Fruit fly (Drosophila melanogaster) whole organism, embryonic: ENCODE results near the gene Grasp65.

Experiments used
- Aef1 ChIP-seq: fragments of 200-800 bp; sonication (Bioruptor generic); IDR thresholded peaks from 3 replicates; pipeline ENCODE4 v1.3.6; 2022; ENCODE audit warnings: missing biosample characterization, missing genetic modification characterization
- Atf6 ChIP-seq: fragments of 200-800 bp; sonication (Bioruptor generic); IDR thresholded peaks from 2 replicates; pipeline ENCODE4 v1.3.6; 2022; ENCODE audit warnings: missing biosample characterization, missing genetic modification characterization
- B-H1 ChIP-seq: fragments of 200-800 bp; sonication (Bioruptor generic); IDR thresholded peaks from 3 replicates; pipeline ENCODE4 v1.3.6; 2022; ENCODE audit warnings: missing biosample characterization, missing genetic modification characterization
- Blimp-1 ChIP-seq: fragments of 200-800 bp; sonication (Bioruptor generic); optimal IDR thresholded peaks from 3 replicates; lab custom pipeline; 2018; ENCODE audit warnings: missing biosample characterization, missing genetic modification characterization, mild to moderate bottlenecking, moderate library complexity, missing genetic modification reagents
- CG1024 ChIP-seq: fragments of 200-800 bp; sonication (Bioruptor generic); IDR thresholded peaks from 2 replicates; pipeline ENCODE4 v1.3.6; 2022; ENCODE audit warnings: missing biosample characterization, missing genetic modification characterization
- CG12659 ChIP-seq: fragments of 200-800 bp; sonication (Bioruptor generic); optimal IDR thresholded peaks from 3 replicates; lab custom pipeline; 2017; ENCODE audit warnings: mild to moderate bottlenecking, missing biosample characterization, missing genetic modification reagents, missing genetic modification characterization
- CG1529 ChIP-seq: fragments of 200-800 bp; sonication (Bioruptor generic); optimal IDR thresholded peaks from 3 replicates; lab custom pipeline; 2018; ENCODE audit warnings: missing biosample characterization, missing genetic modification characterization
- CG17328 ChIP-seq: fragments of 200-800 bp; sonication (Bioruptor generic); IDR thresholded peaks from 2 replicates; pipeline ENCODE4 v1.3.6; 2022; ENCODE audit warnings: missing biosample characterization, missing genetic modification characterization
- CG17829 ChIP-seq: fragments of 200-800 bp; optimal IDR thresholded peaks from 2 replicates; lab custom pipeline; 2019; ENCODE audit warnings: missing biosample characterization, mild to moderate bottlenecking, missing genetic modification characterization, moderate library complexity
- CG18262 ChIP-seq: fragments of 200-800 bp; optimal IDR thresholded peaks from 3 replicates; lab custom pipeline; 2019; ENCODE audit warnings: missing biosample characterization, mild to moderate bottlenecking, missing genetic modification characterization, moderate library complexity
- CG3065 ChIP-seq: fragments of 200-800 bp; sonication (Bioruptor generic); optimal IDR thresholded peaks from 2 replicates; lab custom pipeline; 2016; ENCODE audit warnings: missing biosample characterization, missing genetic modification characterization
- CG3407 ChIP-seq: fragments of 200-800 bp; sonication (Bioruptor generic); optimal IDR thresholded peaks from 2 replicates; lab custom pipeline; 2018; ENCODE audit warnings: missing biosample characterization, mild to moderate bottlenecking, missing genetic modification characterization
- CG34422 ChIP-seq: fragments of 200-800 bp; sonication (Bioruptor generic); IDR thresholded peaks from 3 replicates; pipeline ENCODE4 v1.3.6; 2022; ENCODE audit warnings: missing biosample characterization, missing genetic modification characterization
- CG3726 ChIP-seq: fragments of 200-800 bp; sonication (Bioruptor generic); IDR thresholded peaks from 3 replicates; pipeline ENCODE4, ENCODE4 v1.3.6; 2022; ENCODE audit warnings: missing biosample characterization, missing genetic modification characterization
- CG4282 ChIP-seq: fragments of 200-800 bp; sonication (Bioruptor generic); optimal IDR thresholded peaks from 2 replicates; lab custom pipeline; 2016; ENCODE audit warnings: missing biosample characterization, missing genetic modification characterization
- CG4404 ChIP-seq: fragments of 200-800 bp; sonication (Bioruptor generic); IDR thresholded peaks from 2 replicates; pipeline ENCODE4 v1.3.6; 2022; ENCODE audit warnings: missing biosample characterization, missing genetic modification characterization
- CG7372 ChIP-seq: fragments of 200-800 bp; sonication (Bioruptor generic); IDR thresholded peaks from 2 replicates; pipeline ENCODE4 v1.3.6; 2022; ENCODE audit warnings: missing biosample characterization, missing genetic modification characterization
- CG8765 ChIP-seq: fragments of 200-800 bp; sonication (Bioruptor generic); IDR thresholded peaks from 2 replicates; pipeline ENCODE4 v1.3.6; 2022; ENCODE audit warnings: missing biosample characterization, missing genetic modification characterization
- CG9932 ChIP-seq: fragments of 200-800 bp; sonication (Bioruptor generic); IDR thresholded peaks from 2 replicates; pipeline ENCODE4 v1.3.6; 2022; ENCODE audit warnings: missing biosample characterization, missing genetic modification characterization
- CHES-1-like ChIP-seq: fragments of 200-800 bp; sonication (Bioruptor generic); optimal IDR thresholded peaks from 2 replicates; lab custom pipeline; 2016; ENCODE audit warnings: missing biosample characterization, missing genetic modification characterization
- CTCF ChIP-seq: fragments of 200-800 bp; sonication (Bioruptor generic); optimal IDR thresholded peaks from 2 replicates; lab custom pipeline; 2017; ENCODE audit warnings: missing biosample characterization, mild to moderate bottlenecking, missing genetic modification characterization, moderate library complexity
- CoRest ChIP-seq: fragments of 200-800 bp; sonication (Bioruptor generic); optimal IDR thresholded peaks from 3 replicates; lab custom pipeline; 2018; ENCODE audit warnings: missing biosample characterization, mild to moderate bottlenecking, missing genetic modification characterization, moderate library complexity
- D19B ChIP-seq: fragments of 200-800 bp; sonication (Bioruptor generic); optimal IDR thresholded peaks from 2 replicates; lab custom pipeline; 2017; ENCODE audit warnings: missing biosample characterization, mild to moderate bottlenecking, missing genetic modification characterization
- Dip2 ChIP-seq: fragments of 200-800 bp; sonication (Bioruptor generic); IDR thresholded peaks from 2 replicates; pipeline ENCODE4 v1.3.6; 2022; ENCODE audit warnings: missing biosample characterization, missing genetic modification characterization
- Dip3 ChIP-seq: fragments of 200-800 bp; sonication (Bioruptor generic); optimal IDR thresholded peaks from 3 replicates; lab custom pipeline; 2016; ENCODE audit warnings: missing biosample characterization, missing genetic modification characterization
- Dll ChIP-seq: fragments of 200-800 bp; sonication (Bioruptor generic); IDR thresholded peaks from 4 replicates; pipeline ENCODE4 v1.3.6; 2022; ENCODE audit warnings: missing biosample characterization, missing genetic modification characterization; ENCODE audit not compliant: partially characterized antibody
- HLH4C ChIP-seq: fragments of 200-800 bp; sonication (Bioruptor generic); IDR thresholded peaks from 3 replicates; pipeline ENCODE4 v1.3.6; 2022; ENCODE audit warnings: missing biosample characterization, missing genetic modification characterization; ENCODE audit not compliant: partially characterized antibody
- Hand ChIP-seq: fragments of 200-800 bp; sonication (Bioruptor generic); optimal IDR thresholded peaks from 2 replicates; lab custom pipeline; 2017; ENCODE audit warnings: mild to moderate bottlenecking, missing biosample characterization, missing genetic modification reagents, missing genetic modification characterization
- Hr39 ChIP-seq: fragments of >200 bp; optimal IDR thresholded peaks from 2 replicates; lab custom pipeline; 2017
- Lpt ChIP-seq: fragments of >200 bp; optimal IDR thresholded peaks from 2 replicates; lab custom pipeline; 2018; ENCODE audit warnings: missing biosample characterization, missing genetic modification characterization
- Six4 ChIP-seq: fragments of 200-800 bp; sonication (Bioruptor generic); optimal IDR thresholded peaks from 2 replicates; lab custom pipeline; 2016; ENCODE audit warnings: missing biosample characterization, missing genetic modification characterization
- Sry-δ ChIP-seq: fragments of 200-800 bp; sonication (Bioruptor generic); optimal IDR thresholded peaks from 2 replicates; lab custom pipeline; 2016; ENCODE audit warnings: missing biosample characterization, missing genetic modification characterization
- al ChIP-seq: fragments of 200-800 bp; sonication (Bioruptor generic); IDR thresholded peaks from 2 replicates; pipeline ENCODE4 v1.3.6; 2022; ENCODE audit warnings: missing biosample characterization, missing genetic modification characterization
- az2 ChIP-seq: fragments of 200-800 bp; sonication (Bioruptor generic); optimal IDR thresholded peaks from 3 replicates; lab custom pipeline; 2016; ENCODE audit warnings: missing biosample characterization, missing genetic modification characterization
- bcd ChIP-seq: fragments of 200-800 bp; sonication (Bioruptor generic); optimal IDR thresholded peaks from 2 replicates; lab custom pipeline; 2017; ENCODE audit warnings: missing biosample characterization, mild to moderate bottlenecking, missing genetic modification characterization
- corto ChIP-seq: fragments of 200-800 bp; sonication (Bioruptor generic); optimal IDR thresholded peaks from 2 replicates; lab custom pipeline; 2016; ENCODE audit warnings: missing biosample characterization, mild to moderate bottlenecking, missing genetic modification characterization, moderate library complexity
- cwo ChIP-seq: fragments of 200-800 bp; sonication (Bioruptor generic); optimal IDR thresholded peaks from 3 replicates; lab custom pipeline; 2017; ENCODE audit warnings: missing biosample characterization, missing genetic modification characterization, mild to moderate bottlenecking, moderate library complexity, missing genetic modification reagents
- ems ChIP-seq: fragments of 200-800 bp; sonication (Bioruptor generic); optimal IDR thresholded peaks from 3 replicates; lab custom pipeline; 2016; ENCODE audit warnings: missing biosample characterization, missing genetic modification characterization
- en ChIP-seq: fragments of 200-800 bp; sonication (Bioruptor generic); optimal IDR thresholded peaks from 2 replicates; lab custom pipeline; 2016; ENCODE audit warnings: missing biosample characterization, missing genetic modification characterization
- h ChIP-seq: fragments of >200 bp; optimal IDR thresholded peaks from 2 replicates; lab custom pipeline; 2017
- jumu ChIP-seq: fragments of 200-800 bp; sonication (Bioruptor generic); optimal IDR thresholded peaks from 3 replicates; lab custom pipeline; 2016; ENCODE audit warnings: missing biosample characterization, missing genetic modification characterization
- nerfin-1 ChIP-seq: fragments of 200-800 bp; sonication (Bioruptor generic); optimal IDR thresholded peaks from 3 replicates; lab custom pipeline; 2019; ENCODE audit warnings: missing biosample characterization, mild to moderate bottlenecking, missing genetic modification characterization, moderate library complexity
- schlank ChIP-seq: fragments of 200-800 bp; sonication (Bioruptor generic); optimal IDR thresholded peaks from 2 replicates; lab custom pipeline; 2018; ENCODE audit warnings: missing biosample characterization, mild to moderate bottlenecking, missing genetic modification characterization
- slou ChIP-seq: fragments of 200-800 bp; sonication (Bioruptor generic); optimal IDR thresholded peaks from 3 replicates; lab custom pipeline; 2016; ENCODE audit warnings: missing biosample characterization, missing genetic modification characterization
- sna ChIP-seq: fragments of 200-800 bp; sonication (Bioruptor generic); IDR thresholded peaks from 2 replicates; pipeline ENCODE4 v1.3.6; 2022; ENCODE audit warnings: missing biosample characterization, missing genetic modification characterization; ENCODE audit not compliant: partially characterized antibody
- sr ChIP-seq: fragments of 200-800 bp; sonication (Bioruptor generic); IDR thresholded peaks from 3 replicates; pipeline ENCODE4 v1.3.6; 2022; ENCODE audit warnings: missing biosample characterization, missing genetic modification characterization
- ssp ChIP-seq: fragments of 200-800 bp; sonication (Bioruptor generic); IDR thresholded peaks from 2 replicates; pipeline ENCODE4 v1.3.6; 2022; ENCODE audit warnings: missing biosample characterization, missing genetic modification characterization
- sug ChIP-seq: fragments of 200-800 bp; optimal IDR thresholded peaks from 2 replicates; lab custom pipeline; 2019; ENCODE audit warnings: missing biosample characterization, mild to moderate bottlenecking, missing genetic modification characterization, moderate library complexity
- tll ChIP-seq, 2 experiments: fragments of 200-800 bp in 1 of 2; fragments of >200 bp in 1 of 2; sonication (Bioruptor generic) in 1 of 2; optimal IDR thresholded peaks; 2 replicates each; lab custom pipeline; 2017 to 2019; ENCODE audit warnings: missing biosample characterization in 2 of 2, missing genetic modification characterization in 2 of 2, mild to moderate bottlenecking in 1 of 2, moderate library complexity in 1 of 2
- twi ChIP-seq: fragments of 200-800 bp; optimal IDR thresholded peaks from 2 replicates; lab custom pipeline; 2019; ENCODE audit warnings: missing biosample characterization, mild to moderate bottlenecking, missing genetic modification characterization, moderate library complexity

Grasp65 gene

dm6 chr3L:19902560-19903399 lies 22.0 kb upstream of the Grasp65 start (continued):
- no peak for TF ChIP-seq tll (GFP tag; optimal IDR thresholded peaks at IDR 0.05; lab: Kevin White, UChicago)
- TF ChIP-seq cwo (GFP tag; lab: Kevin White, UChicago) = peak; percentile 90
- TF ChIP-seq HLH4C (GFP tag; lab: Robert Waterston, UW) = no peak
- peak; percentile 97 for TF ChIP-seq corto (GFP tag; lab: Kevin White, UChicago)
- peak; percentile 87 for TF ChIP-seq al
- peak; percentile 97 for TF ChIP-seq CG9932 (GFP tag; lab: Robert Waterston, UW)
- TF ChIP-seq sna (GFP tag; lab: Robert Waterston, UW) = 0 out of 2 replicates have a peak, but pooled peaks have one; percentile 36
- TF ChIP-seq Sry-δ (GFP tag; lab: Kevin White, UChicago) = peak; percentile 63
- TF ChIP-seq Hand (GFP tag; lab: Kevin White, UChicago) = peak; percentile 79
- TF ChIP-seq CG34422 (GFP tag; lab: Robert Waterston, UW) = peak; percentile 84
- peak; percentile 84 for TF ChIP-seq CG1529 (GFP tag; lab: Kevin White, UChicago)
- peak; percentile 89 for TF ChIP-seq Blimp-1 (GFP tag; lab: Kevin White, UChicago)
- TF ChIP-seq jumu = peak; percentile 91
- TF ChIP-seq nerfin-1 (tag; lab: Kevin White, UChicago) = peak; percentile 84
- TF ChIP-seq ems = peak; percentile 93
- TF ChIP-seq Atf6 (GFP tag; lab: Robert Waterston, UW) = peak; percentile 97
- TF ChIP-seq Six4 = peak; percentile 90
- peak; percentile 77 for TF ChIP-seq CG7372 (GFP tag; lab: Robert Waterston, UW)
- TF ChIP-seq CG3726 (GFP tag; lab: Robert Waterston, UW) = no peak; the same call in 2 of the 3 replicates
- peak; percentile 95 for TF ChIP-seq CoRest
- peak; percentile 92 for TF ChIP-seq CG17328 (GFP tag; lab: Robert Waterston, UW)
- TF ChIP-seq D19B = peak; percentile 90
- TF ChIP-seq Dll (GFP tag; lab: Robert Waterston, UW) = no peak
- TF ChIP-seq CG12659 (GFP tag; lab: Kevin White, UChicago) = peak; percentile 97
- TF ChIP-seq sr = peak; percentile 82; the same call in 2 of the 3 replicates
- peak; percentile 71 for TF ChIP-seq CG3065
- peak; percentile 96 for TF ChIP-seq Dip3 (GFP tag; lab: Kevin White, UChicago)
- peak; percentile 51 for TF ChIP-seq CTCF (GFP tag; lab: Kevin White, UChicago)
- peak; percentile 87 for TF ChIP-seq CG18262 (tag; lab: Kevin White, UChicago)
- TF ChIP-seq Lpt (GFP tag; lab: Kevin White, UChicago) = no peak
- no peak for TF ChIP-seq CG8765 (GFP tag; lab: Robert Waterston, UW)
- peak; percentile 87 for TF ChIP-seq CG17829 (tag; lab: Kevin White, UChicago)
- TF ChIP-seq az2 = peak; percentile 95
- TF ChIP-seq Aef1 (GFP tag; lab: Robert Waterston, UW) = peak; percentile 94
- TF ChIP-seq B-H1 (GFP tag; lab: Robert Waterston, UW) = peak; percentile 88; the same call in 2 of the 3 replicates
- peak; percentile 97 for TF ChIP-seq CHES-1-like (GFP tag; lab: Kevin White, UChicago)
- TF ChIP-seq h = no peak
- TF ChIP-seq Dip2 (GFP tag; lab: Robert Waterston, UW) = no peak
- TF ChIP-seq slou = peak; percentile 83
- peak; percentile 93 for TF ChIP-seq CG4282
- peak; percentile 75 for TF ChIP-seq sug
- peak; percentile 95 for TF ChIP-seq bcd (GFP tag; lab: Kevin White, UChicago)
- TF ChIP-seq CG4404 (GFP tag; lab: Robert Waterston, UW) = peak; percentile 70; the same call in 1 of the 2 replicates
- peak; percentile 54; the same call in 1 of the 2 replicates for TF ChIP-seq CG1024 (GFP tag; lab: Robert Waterston, UW)
- TF ChIP-seq Hr39 (lab: Kevin White, UChicago) = no peak
- TF ChIP-seq en = peak; percentile 92
- peak; percentile 91 for TF ChIP-seq schlank (tag; lab: Kevin White, UChicago)
- peak; percentile 85 for TF ChIP-seq CG3407 (GFP tag; lab: Kevin White, UChicago)
- TF ChIP-seq ssp = peak; percentile 76
- TF ChIP-seq twi = peak; percentile 79
